Fruit fly (Drosophila melanogaster) whole organism, embryonic: ENCODE data around the gene CG8907.

Experiments used
- Ada2b ChIP-seq: fragments of 200-800 bp; sonication (Bioruptor generic); IDR thresholded peaks from 2 replicates; pipeline ENCODE4 v1.3.6; 2022; ENCODE audit warnings: missing biosample characterization, missing genetic modification characterization
- Asciz ChIP-seq: fragments of 200-800 bp; sonication (Bioruptor generic); optimal IDR thresholded peaks from 2 replicates; lab custom pipeline; 2017; ENCODE audit warnings: missing biosample characterization, mild to moderate bottlenecking, missing genetic modification characterization, missing genetic modification reagents
- Awh ChIP-seq: fragments of 200-800 bp; sonication (Bioruptor generic); IDR thresholded peaks from 2 replicates; pipeline ENCODE4, ENCODE4 v1.3.6; 2022; ENCODE audit warnings: missing biosample characterization, missing genetic modification characterization
- B-H1 ChIP-seq: fragments of 200-800 bp; sonication (Bioruptor generic); IDR thresholded peaks from 3 replicates; pipeline ENCODE4 v1.3.6; 2022; ENCODE audit warnings: missing biosample characterization, missing genetic modification characterization
- CG10431 ChIP-seq: fragments of 200-800 bp; sonication (Bioruptor generic); optimal IDR thresholded peaks from 3 replicates; lab custom pipeline; 2018; ENCODE audit warnings: missing biosample characterization, mild to moderate bottlenecking, missing genetic modification characterization
- CG10543 ChIP-seq: fragments of 200-800 bp; sonication (Bioruptor generic); optimal IDR thresholded peaks from 3 replicates; lab custom pipeline; 2017; ENCODE audit warnings: missing biosample characterization, mild to moderate bottlenecking, missing genetic modification characterization, moderate library complexity
- CG11398 ChIP-seq: fragments of 200-800 bp; sonication (Bioruptor generic); optimal IDR thresholded peaks from 2 replicates; lab custom pipeline; 2016; ENCODE audit warnings: missing biosample characterization, missing genetic modification characterization
- CG11456 ChIP-seq: fragments of 200-800 bp; sonication (Bioruptor generic); IDR thresholded peaks from 3 replicates; pipeline ENCODE4 v1.3.6; 2022; ENCODE audit warnings: missing biosample characterization, missing genetic modification characterization
- CG11696 ChIP-seq: fragments of 200-800 bp; sonication (Bioruptor generic); IDR thresholded peaks from 2 replicates; pipeline ENCODE4 v1.3.6; 2022; ENCODE audit warnings: missing biosample characterization, missing genetic modification characterization
- CG12104 ChIP-seq: fragments of 200-800 bp; sonication (Bioruptor generic); optimal IDR thresholded peaks from 3 replicates; lab custom pipeline; 2016; ENCODE audit warnings: missing biosample characterization, missing genetic modification characterization
- CG12236 ChIP-seq: fragments of 200-800 bp; sonication (Bioruptor generic); optimal IDR thresholded peaks from 2 replicates; lab custom pipeline; 2016; ENCODE audit warnings: missing biosample characterization, missing genetic modification characterization
- CG13123 ChIP-seq: fragments of 200-800 bp; sonication (Bioruptor generic); optimal IDR thresholded peaks from 2 replicates; lab custom pipeline; 2016; ENCODE audit warnings: missing biosample characterization, missing genetic modification characterization
- CG15696 ChIP-seq: fragments of 200-800 bp; sonication (Bioruptor generic); optimal IDR thresholded peaks from 2 replicates; lab custom pipeline; 2019; ENCODE audit warnings: missing biosample characterization, mild to moderate bottlenecking, missing genetic modification characterization, moderate library complexity
- CG2678 ChIP-seq: fragments of 200-800 bp; sonication (Bioruptor generic); optimal IDR thresholded peaks from 3 replicates; lab custom pipeline; 2019; ENCODE audit warnings: missing biosample characterization, mild to moderate bottlenecking, missing genetic modification characterization, moderate library complexity
- CG31224 ChIP-seq: fragments of 200-800 bp; sonication (Bioruptor generic); IDR thresholded peaks from 2 replicates; pipeline ENCODE4 v1.3.6; 2022; ENCODE audit warnings: missing biosample characterization, missing genetic modification characterization
- CG32767 ChIP-seq: fragments of 200-800 bp; sonication (Bioruptor generic); IDR thresholded peaks from 2 replicates; pipeline ENCODE4 v1.3.6; 2022; ENCODE audit warnings: missing biosample characterization, missing genetic modification characterization
- CG4730 ChIP-seq: fragments of 200-800 bp; sonication (Bioruptor generic); IDR thresholded peaks from 2 replicates; pipeline ENCODE4 v1.3.6; 2022; ENCODE audit warnings: missing biosample characterization, missing genetic modification characterization
- CG5180 ChIP-seq: fragments of 200-800 bp; sonication (Bioruptor generic); optimal IDR thresholded peaks from 3 replicates; lab custom pipeline; 2017; ENCODE audit warnings: missing biosample characterization, missing genetic modification characterization, mild to moderate bottlenecking, moderate library complexity, missing genetic modification reagents
- CG7963 ChIP-seq: fragments of 200-800 bp; sonication (Bioruptor generic); IDR thresholded peaks from 3 replicates; pipeline ENCODE4 v1.3.6; 2022; ENCODE audit warnings: missing biosample characterization, missing genetic modification characterization; ENCODE audit not compliant: partially characterized antibody
- CG8765 ChIP-seq: fragments of 200-800 bp; sonication (Bioruptor generic); IDR thresholded peaks from 2 replicates; pipeline ENCODE4 v1.3.6; 2022; ENCODE audit warnings: missing biosample characterization, missing genetic modification characterization
- CG9876 ChIP-seq: fragments of 200-800 bp; sonication (Bioruptor generic); optimal IDR thresholded peaks from 2 replicates; lab custom pipeline; 2016; ENCODE audit warnings: missing biosample characterization, missing genetic modification characterization
- CoRest ChIP-seq: fragments of 200-800 bp; sonication (Bioruptor generic); optimal IDR thresholded peaks from 3 replicates; lab custom pipeline; 2018; ENCODE audit warnings: missing biosample characterization, mild to moderate bottlenecking, missing genetic modification characterization, moderate library complexity
- D19B ChIP-seq: fragments of 200-800 bp; sonication (Bioruptor generic); optimal IDR thresholded peaks from 2 replicates; lab custom pipeline; 2017; ENCODE audit warnings: missing biosample characterization, mild to moderate bottlenecking, missing genetic modification characterization
- Dip2 ChIP-seq: fragments of 200-800 bp; sonication (Bioruptor generic); IDR thresholded peaks from 2 replicates; pipeline ENCODE4 v1.3.6; 2022; ENCODE audit warnings: missing biosample characterization, missing genetic modification characterization
- Doc3 ChIP-seq: fragments of 200-800 bp; sonication (Bioruptor generic); IDR thresholded peaks from 3 replicates; pipeline ENCODE4 v1.3.6; 2022; ENCODE audit warnings: missing biosample characterization, missing genetic modification characterization; ENCODE audit not compliant: partially characterized antibody
- Elba2 ChIP-seq: fragments of 200-800 bp; sonication (Bioruptor generic); optimal IDR thresholded peaks from 3 replicates; lab custom pipeline; 2016; ENCODE audit warnings: missing biosample characterization, missing genetic modification characterization
- Gsc ChIP-seq: fragments of 200-800 bp; sonication (Bioruptor generic); IDR thresholded peaks from 2 replicates; pipeline ENCODE4 v1.3.6; 2022; ENCODE audit warnings: missing biosample characterization, missing genetic modification characterization
- HLHmδ ChIP-seq: fragments of 200-800 bp; sonication (Bioruptor generic); optimal IDR thresholded peaks from 2 replicates; lab custom pipeline; 2018; ENCODE audit warnings: missing biosample characterization, mild to moderate bottlenecking, missing genetic modification characterization, moderate library complexity
- Meics ChIP-seq: fragments of 200-800 bp; sonication (Bioruptor generic); optimal IDR thresholded peaks from 2 replicates; lab custom pipeline; 2017; ENCODE audit warnings: missing biosample characterization, mild to moderate bottlenecking, missing genetic modification characterization
- Ravus ChIP-seq: fragments of 200-800 bp; sonication (Bioruptor generic); IDR thresholded peaks from 2 replicates; pipeline ENCODE4 v1.3.6; 2022; ENCODE audit warnings: missing biosample characterization, missing genetic modification characterization
- Six4 ChIP-seq: fragments of 200-800 bp; sonication (Bioruptor generic); optimal IDR thresholded peaks from 2 replicates; lab custom pipeline; 2016; ENCODE audit warnings: missing biosample characterization, missing genetic modification characterization
- TFAM ChIP-seq: fragments of 200-800 bp; sonication (Bioruptor generic); optimal IDR thresholded peaks from 2 replicates; lab custom pipeline; 2017; ENCODE audit warnings: missing biosample characterization, missing genetic modification characterization, inconsistent platforms
- Usf ChIP-seq: fragments of 200-800 bp; sonication (Bioruptor generic); optimal IDR thresholded peaks from 2 replicates; lab custom pipeline; 2017; ENCODE audit warnings: missing genotype, missing biosample characterization, missing genetic modification characterization
- bigmax ChIP-seq: fragments of 200-800 bp; sonication (Bioruptor generic); optimal IDR thresholded peaks from 2 replicates; lab custom pipeline; 2018; ENCODE audit warnings: missing biosample characterization, mild to moderate bottlenecking, missing genetic modification characterization
- cas ChIP-seq: fragments of 200-800 bp; sonication (Bioruptor generic); IDR thresholded peaks from 2 replicates; pipeline ENCODE4 v1.3.6; 2022; ENCODE audit warnings: missing biosample characterization, missing genetic modification characterization
- crc ChIP-seq: fragments of 200-800 bp; sonication (Bioruptor generic); optimal IDR thresholded peaks from 2 replicates; lab custom pipeline; 2016; ENCODE audit warnings: missing biosample characterization, missing genetic modification characterization
- croc ChIP-seq: fragments of 200-800 bp; sonication (Bioruptor generic); conservative IDR thresholded peaks from 3 replicates; pipeline ENCODE4 v1.3.6; 2022; ENCODE audit warnings: missing biosample characterization, missing genetic modification characterization
- dysf ChIP-seq: fragments of 200-800 bp; sonication (Bioruptor generic); IDR thresholded peaks from 3 replicates; pipeline ENCODE4 v1.3.6; 2022; ENCODE audit warnings: missing biosample characterization, missing genetic modification characterization
- fd96Cb ChIP-seq: fragments of 200-800 bp; sonication (Bioruptor generic); optimal IDR thresholded peaks from 2 replicates; lab custom pipeline; 2018; ENCODE audit warnings: missing biosample characterization, mild to moderate bottlenecking, missing genetic modification characterization, moderate library complexity
- fu2 ChIP-seq: fragments of 200-800 bp; sonication (Bioruptor generic); optimal IDR thresholded peaks from 2 replicates; lab custom pipeline; 2016; ENCODE audit warnings: missing biosample characterization, missing genetic modification characterization
- hth ChIP-seq: fragments of >200 bp; optimal IDR thresholded peaks from 2 replicates; lab custom pipeline; 2017; ENCODE audit warnings: inconsistent platforms
- maf-S ChIP-seq: fragments of 200-800 bp; sonication (Bioruptor generic); optimal IDR thresholded peaks from 2 replicates; lab custom pipeline; 2016; ENCODE audit warnings: missing biosample characterization, missing genetic modification characterization
- nau ChIP-seq: fragments of 200-800 bp; sonication (Bioruptor generic); optimal IDR thresholded peaks from 3 replicates; lab custom pipeline; 2017; ENCODE audit warnings: missing biosample characterization, mild to moderate bottlenecking, missing genetic modification characterization, missing genetic modification reagents
- ranshi ChIP-seq: fragments of 200-800 bp; sonication (Bioruptor generic); IDR thresholded peaks from 2 replicates; pipeline ENCODE4 v1.3.6; 2022; ENCODE audit warnings: missing biosample characterization, missing genetic modification characterization
- run ChIP-seq: fragments of 200-800 bp; sonication (Bioruptor generic); optimal IDR thresholded peaks from 3 replicates; lab custom pipeline; 2018; ENCODE audit warnings: missing biosample characterization, mild to moderate bottlenecking, missing genetic modification characterization
- salm ChIP-seq: fragments of 200-800 bp; sonication (Bioruptor generic); optimal IDR thresholded peaks from 2 replicates; lab custom pipeline; 2018; ENCODE audit warnings: missing biosample characterization, mild to moderate bottlenecking, missing genetic modification characterization
- slou ChIP-seq: fragments of 200-800 bp; sonication (Bioruptor generic); optimal IDR thresholded peaks from 3 replicates; lab custom pipeline; 2016; ENCODE audit warnings: missing biosample characterization, missing genetic modification characterization
- tap ChIP-seq: fragments of 200-800 bp; optimal IDR thresholded peaks from 3 replicates; lab custom pipeline; 2019; ENCODE audit warnings: missing biosample characterization, mild to moderate bottlenecking, missing genetic modification characterization, moderate library complexity
- ttk ChIP-seq: fragments of 200-800 bp; sonication (Bioruptor generic); IDR thresholded peaks from 2 replicates; pipeline ENCODE4 v2.1.2; 2022; ENCODE audit warnings: missing biosample characterization, missing genetic modification characterization
- tup ChIP-seq: fragments of 200-800 bp; sonication (Bioruptor generic); optimal IDR thresholded peaks from 2 replicates; lab custom pipeline; 2016; ENCODE audit warnings: missing biosample characterization, mild to moderate bottlenecking, missing genetic modification characterization, moderate library complexity

CG8907 gene

dm6 chr3R:17056183-17056904 lies 48.3 kb downstream of the CG8907 start (continued):
- no peak for TF ChIP-seq Awh (GFP tag; lab: Robert Waterston, UW)
- TF ChIP-seq Asciz (GFP tag; lab: Kevin White, UChicago) = no peak
- TF ChIP-seq TFAM (GFP tag; lab: Kevin White, UChicago) = no peak
- 0 out of 2 replicates have a peak, but pooled peaks have one; percentile 15 for TF ChIP-seq ttk (GFP tag; lab: Robert Waterston, UW)
- peak; percentile 40; the same call in 1 of the 2 replicates for TF ChIP-seq CG32767 (GFP tag; lab: Robert Waterston, UW)
- TF ChIP-seq CG11456 (GFP tag; lab: Robert Waterston, UW) = no peak
- no peak for TF ChIP-seq CG7963 (GFP tag; lab: Robert Waterston, UW)
- no peak; the same call in 2 of the 3 replicates for TF ChIP-seq dysf (GFP tag; lab: Robert Waterston, UW)
- TF ChIP-seq slou (GFP tag; lab: Kevin White, UChicago) = no peak
- TF ChIP-seq tap (tag; lab: Kevin White, UChicago) = no peak
- TF ChIP-seq CG9876 = no peak
- no peak for TF ChIP-seq fu2 (GFP tag; lab: Kevin White, UChicago)
- TF ChIP-seq bigmax (GFP tag; lab: Kevin White, UChicago) = no peak
- TF ChIP-seq HLHmδ (GFP tag; lab: Kevin White, UChicago) = peak; percentile 64
- no peak for TF ChIP-seq run (tag; lab: Kevin White, UChicago)
- no peak for TF ChIP-seq Gsc (GFP tag; lab: Robert Waterston, UW)
- TF ChIP-seq Ravus (GFP tag; lab: Robert Waterston, UW) = no peak
- TF ChIP-seq CoRest (tag; lab: Kevin White, UChicago) = no peak
- TF ChIP-seq Doc3 = 0 out of 3 replicates have a peak, but pooled peaks have one; percentile 26
- no peak for TF ChIP-seq Elba2 (GFP tag; lab: Kevin White, UChicago)
- TF ChIP-seq Meics (GFP tag; lab: Kevin White, UChicago) = no peak
- no peak for TF ChIP-seq CG4730 (GFP tag; lab: Robert Waterston, UW)
- no peak for TF ChIP-seq tup (GFP tag; lab: Kevin White, UChicago)
- TF ChIP-seq CG8765 (GFP tag; lab: Robert Waterston, UW) = 0 out of 2 replicates have a peak, but pooled peaks have one; percentile 56
- TF ChIP-seq nau (GFP tag; lab: Kevin White, UChicago) = peak; percentile 32
- no peak for TF ChIP-seq croc (GFP tag; lab: Robert Waterston, UW)
- TF ChIP-seq CG12236 (GFP tag; lab: Kevin White, UChicago) = no peak
- TF ChIP-seq CG15696 (tag; lab: Kevin White, UChicago) = no peak
- TF ChIP-seq CG10431 (GFP tag; lab: Kevin White, UChicago) = no peak
- TF ChIP-seq B-H1 (GFP tag; lab: Robert Waterston, UW) = no peak; the same call in 2 of the 3 replicates
- TF ChIP-seq Ada2b (GFP tag; lab: Robert Waterston, UW) = no peak
- TF ChIP-seq maf-S (GFP tag; lab: Kevin White, UChicago) = no peak
- no peak for TF ChIP-seq fd96Cb (tag; lab: Kevin White, UChicago)
- TF ChIP-seq CG12104 (GFP tag; lab: Kevin White, UChicago) = no peak
- TF ChIP-seq cas = no peak
- TF ChIP-seq Dip2 (GFP tag; lab: Robert Waterston, UW) = no peak
- TF ChIP-seq Usf = no peak
- peak; percentile 98 for TF ChIP-seq CG10543 (GFP tag; lab: Kevin White, UChicago)
- TF ChIP-seq CG5180 = peak; percentile 85
- peak; percentile 13 for TF ChIP-seq salm
- no peak for TF ChIP-seq hth (lab: Kevin White, UChicago)
- TF ChIP-seq CG11398 (GFP tag; lab: Kevin White, UChicago) = no peak
- no peak for TF ChIP-seq CG13123 (GFP tag; lab: Kevin White, UChicago)
- no peak for TF ChIP-seq CG11696
- TF ChIP-seq D19B (GFP tag; lab: Kevin White, UChicago) = no peak
- TF ChIP-seq crc = no peak
- no peak; the same call in 1 of the 2 replicates for TF ChIP-seq CG31224 (GFP tag; lab: Robert Waterston, UW)
- no peak for TF ChIP-seq ranshi (GFP tag; lab: Robert Waterston, UW)
- TF ChIP-seq Six4 = no peak
- peak; percentile 9 for TF ChIP-seq CG2678
